Fruit fly (Drosophila melanogaster) whole organism, embryonic: ENCODE data around the gene IKKbeta.
A peak's percentile ranks its signal among the peaks of the same experiment; 100 is the strongest.

Experiments used
- ATbp ChIP-seq: fragments of 200-800 bp; sonication (Bioruptor generic); optimal IDR thresholded peaks from 2 replicates; lab custom pipeline; 2017; ENCODE audit warnings: missing biosample characterization, mild to moderate bottlenecking, missing genetic modification characterization, missing genetic modification reagents
- Aef1 ChIP-seq: fragments of 200-800 bp; sonication (Bioruptor generic); IDR thresholded peaks from 3 replicates; pipeline ENCODE4 v1.3.6; 2022; ENCODE audit warnings: missing biosample characterization, missing genetic modification characterization
- Asciz ChIP-seq: fragments of 200-800 bp; sonication (Bioruptor generic); optimal IDR thresholded peaks from 2 replicates; lab custom pipeline; 2017; ENCODE audit warnings: missing biosample characterization, mild to moderate bottlenecking, missing genetic modification characterization, missing genetic modification reagents
- Atf6 ChIP-seq: fragments of 200-800 bp; sonication (Bioruptor generic); IDR thresholded peaks from 2 replicates; pipeline ENCODE4 v1.3.6; 2022; ENCODE audit warnings: missing biosample characterization, missing genetic modification characterization
- Awh ChIP-seq: fragments of 200-800 bp; sonication (Bioruptor generic); IDR thresholded peaks from 2 replicates; pipeline ENCODE4, ENCODE4 v1.3.6; 2022; ENCODE audit warnings: missing biosample characterization, missing genetic modification characterization
- B-H2 ChIP-seq: fragments of 200-800 bp; sonication (Bioruptor generic); optimal IDR thresholded peaks from 2 replicates; lab custom pipeline; 2018; ENCODE audit warnings: missing biosample characterization, mild to moderate bottlenecking, missing genetic modification characterization
- BtbVII ChIP-seq: fragments of 200-800 bp; sonication (Bioruptor generic); optimal IDR thresholded peaks from 3 replicates; lab custom pipeline; 2017; ENCODE audit warnings: missing biosample characterization, mild to moderate bottlenecking, missing genetic modification characterization
- CG10209 ChIP-seq: fragments of 200-800 bp; sonication (Bioruptor generic); optimal IDR thresholded peaks from 3 replicates; lab custom pipeline; 2017; ENCODE audit warnings: missing biosample characterization, mild to moderate bottlenecking, missing genetic modification characterization, missing genetic modification reagents
- CG10431 ChIP-seq: fragments of 200-800 bp; sonication (Bioruptor generic); optimal IDR thresholded peaks from 3 replicates; lab custom pipeline; 2018; ENCODE audit warnings: missing biosample characterization, mild to moderate bottlenecking, missing genetic modification characterization
- CG11398 ChIP-seq: fragments of 200-800 bp; sonication (Bioruptor generic); optimal IDR thresholded peaks from 2 replicates; lab custom pipeline; 2016; ENCODE audit warnings: missing biosample characterization, missing genetic modification characterization
- CG12219 ChIP-seq: fragments of 200-800 bp; sonication (Bioruptor generic); optimal IDR thresholded peaks from 3 replicates; lab custom pipeline; 2018; ENCODE audit warnings: missing biosample characterization, mild to moderate bottlenecking, missing genetic modification characterization
- CG1603 ChIP-seq: fragments of 200-800 bp; sonication (Bioruptor generic); optimal IDR thresholded peaks from 2 replicates; lab custom pipeline; 2019; ENCODE audit warnings: missing biosample characterization, mild to moderate bottlenecking, missing genetic modification characterization, moderate library complexity
- CG2116 ChIP-seq: fragments of 200-800 bp; sonication (Bioruptor generic); optimal IDR thresholded peaks from 3 replicates; lab custom pipeline; 2018; ENCODE audit warnings: missing biosample characterization, mild to moderate bottlenecking, missing genetic modification characterization
- CG2202 ChIP-seq: fragments of 200-800 bp; sonication (Bioruptor generic); optimal IDR thresholded peaks from 2 replicates; lab custom pipeline; 2018; ENCODE audit warnings: missing biosample characterization, mild to moderate bottlenecking, missing genetic modification characterization
- CG3281 ChIP-seq: fragments of 200-800 bp; sonication (Bioruptor generic); optimal IDR thresholded peaks from 3 replicates; lab custom pipeline; 2017; ENCODE audit warnings: missing biosample characterization, mild to moderate bottlenecking, missing genetic modification characterization
- CG33557 ChIP-seq: fragments of 200-800 bp; sonication (Bioruptor generic); optimal IDR thresholded peaks from 2 replicates; lab custom pipeline; 2019; ENCODE audit warnings: missing biosample characterization, mild to moderate bottlenecking, missing genetic modification characterization, moderate library complexity
- CG3838 ChIP-seq: fragments of 200-800 bp; sonication (Bioruptor generic); optimal IDR thresholded peaks from 3 replicates; lab custom pipeline; 2016; ENCODE audit warnings: missing biosample characterization, missing genetic modification characterization
- CG5180 ChIP-seq: fragments of 200-800 bp; sonication (Bioruptor generic); optimal IDR thresholded peaks from 3 replicates; lab custom pipeline; 2017; ENCODE audit warnings: missing biosample characterization, missing genetic modification characterization, mild to moderate bottlenecking, moderate library complexity, missing genetic modification reagents
- CG5245 ChIP-seq: fragments of 200-800 bp; sonication (Bioruptor generic); optimal IDR thresholded peaks from 3 replicates; lab custom pipeline; 2016; ENCODE audit warnings: missing biosample characterization, missing genetic modification characterization
- CG7963 ChIP-seq: fragments of 200-800 bp; sonication (Bioruptor generic); IDR thresholded peaks from 3 replicates; pipeline ENCODE4 v1.3.6; 2022; ENCODE audit warnings: missing biosample characterization, missing genetic modification characterization; ENCODE audit not compliant: partially characterized antibody
- CG9437 ChIP-seq: fragments of 200-800 bp; sonication (Bioruptor generic); optimal IDR thresholded peaks from 2 replicates; lab custom pipeline; 2018; ENCODE audit warnings: missing biosample characterization, mild to moderate bottlenecking, missing genetic modification characterization
- CG9609 ChIP-seq: fragments of 200-800 bp; sonication (Bioruptor generic); optimal IDR thresholded peaks from 3 replicates; lab custom pipeline; 2016; ENCODE audit warnings: missing biosample characterization, missing genetic modification characterization
- CG9727 ChIP-seq: fragments of 200-800 bp; sonication (Bioruptor generic); optimal IDR thresholded peaks from 3 replicates; lab custom pipeline; 2017; ENCODE audit warnings: missing biosample characterization, mild to moderate bottlenecking, missing genetic modification characterization
- CoRest ChIP-seq: fragments of 200-800 bp; sonication (Bioruptor generic); optimal IDR thresholded peaks from 3 replicates; lab custom pipeline; 2018; ENCODE audit warnings: missing biosample characterization, mild to moderate bottlenecking, missing genetic modification characterization, moderate library complexity
- HHEX ChIP-seq: fragments of 200-800 bp; sonication (Bioruptor generic); optimal IDR thresholded peaks from 3 replicates; lab custom pipeline; 2017; ENCODE audit warnings: missing biosample characterization, mild to moderate bottlenecking, missing genetic modification characterization, missing genetic modification reagents
- Hey ChIP-seq: fragments of 200-800 bp; sonication (Bioruptor generic); optimal IDR thresholded peaks from 3 replicates; lab custom pipeline; 2018; ENCODE audit warnings: missing biosample characterization, mild to moderate bottlenecking, missing genetic modification characterization
- NC2β ChIP-seq: fragments of 200-800 bp; sonication (Bioruptor generic); optimal IDR thresholded peaks from 2 replicates; lab custom pipeline; 2016; ENCODE audit warnings: missing biosample characterization, missing genetic modification characterization
- Nf-YB ChIP-seq: fragments of 200-800 bp; sonication (Bioruptor generic); optimal IDR thresholded peaks from 3 replicates; lab custom pipeline; 2019; ENCODE audit warnings: missing biosample characterization, mild to moderate bottlenecking, missing genetic modification characterization, moderate library complexity
- PHDP ChIP-seq: fragments of 200-800 bp; sonication (Bioruptor generic); optimal IDR thresholded peaks from 3 replicates; lab custom pipeline; 2018; ENCODE audit warnings: missing biosample characterization, mild to moderate bottlenecking, missing genetic modification characterization, moderate library complexity
- ac ChIP-seq: fragments of 200-800 bp; sonication (Bioruptor generic); optimal IDR thresholded peaks from 3 replicates; lab custom pipeline; 2017; ENCODE audit warnings: missing biosample characterization, mild to moderate bottlenecking, missing genetic modification characterization
- bsh ChIP-seq, 2 experiments: fragments of 200-800 bp; sonication (Bioruptor generic); optimal IDR thresholded peaks; 2 replicates each; lab custom pipeline; 2017 to 2018; ENCODE audit warnings: mild to moderate bottlenecking in 2 of 2, missing biosample characterization in 2 of 2, missing genetic modification characterization in 2 of 2, moderate library complexity in 1 of 2
- caup ChIP-seq: fragments of 200-800 bp; sonication (Bioruptor generic); optimal IDR thresholded peaks from 3 replicates; lab custom pipeline; 2017; ENCODE audit warnings: missing biosample characterization, mild to moderate bottlenecking, missing genetic modification characterization, moderate library complexity; ENCODE audit not compliant: severe bottlenecking
- chif ChIP-seq, 2 experiments: fragments of 200-800 bp; sonication (Bioruptor generic); optimal IDR thresholded peaks; 3 replicates each; lab custom pipeline; 2016; ENCODE audit warnings: missing biosample characterization in 2 of 2, missing genetic modification characterization in 2 of 2
- crol ChIP-seq: fragments of 200-800 bp; sonication (Bioruptor generic); IDR thresholded peaks from 2 replicates; pipeline ENCODE4 v1.3.6; 2022; ENCODE audit warnings: missing biosample characterization, missing genetic modification characterization
- crp ChIP-seq, 2 experiments: fragments of 200-800 bp; sonication (Bioruptor generic); optimal IDR thresholded peaks; 2 replicates in 1 of 2; 3 replicates in 1 of 2; lab custom pipeline; 2017; ENCODE audit warnings: missing biosample characterization in 2 of 2, missing genetic modification characterization in 2 of 2, mild to moderate bottlenecking in 1 of 2, moderate library complexity in 1 of 2
- dysf ChIP-seq: fragments of 200-800 bp; sonication (Bioruptor generic); IDR thresholded peaks from 3 replicates; pipeline ENCODE4 v1.3.6; 2022; ENCODE audit warnings: missing biosample characterization, missing genetic modification characterization
- gsb-n ChIP-seq: fragments of 200-800 bp; sonication (Bioruptor generic); optimal IDR thresholded peaks from 3 replicates; lab custom pipeline; 2018; ENCODE audit warnings: missing biosample characterization, mild to moderate bottlenecking, missing genetic modification characterization
- ken ChIP-seq: fragments of 200-800 bp; sonication (Bioruptor generic); IDR thresholded peaks from 3 replicates; pipeline ENCODE4 v1.3.6; 2022; ENCODE audit warnings: missing biosample characterization, missing genetic modification characterization
- kni ChIP-seq: fragments of 200-800 bp; sonication (Bioruptor generic); optimal IDR thresholded peaks from 3 replicates; lab custom pipeline; 2017; ENCODE audit warnings: mild to moderate bottlenecking, missing biosample characterization, missing genetic modification reagents, missing genetic modification characterization
- lilli ChIP-seq: fragments of 200-800 bp; sonication (Bioruptor generic); optimal IDR thresholded peaks from 3 replicates; lab custom pipeline; 2016; ENCODE audit warnings: missing biosample characterization, missing genetic modification characterization
- lov ChIP-seq, 2 experiments: fragments of 200-800 bp in 1 of 2; fragments of >200 bp in 1 of 2; sonication (Bioruptor generic) in 1 of 2; IDR thresholded peaks in 1 of 2; optimal IDR thresholded peaks in 1 of 2; 2 replicates in 1 of 2; 3 replicates in 1 of 2; pipeline versions ENCODE4 v1.3.6 to Lab custom; 2017 to 2022; ENCODE audit warnings: missing biosample characterization in 1 of 2, missing genetic modification characterization in 1 of 2
- pb ChIP-seq: fragments of 200-800 bp; sonication (Bioruptor generic); optimal IDR thresholded peaks from 3 replicates; lab custom pipeline; 2016; ENCODE audit warnings: missing biosample characterization, missing genetic modification characterization
- pros ChIP-seq: fragments of 200-800 bp; sonication (Bioruptor generic); optimal IDR thresholded peaks from 3 replicates; lab custom pipeline; 2019; ENCODE audit warnings: missing biosample characterization, mild to moderate bottlenecking, missing genetic modification characterization, moderate library complexity
- sens ChIP-seq: fragments of 200-800 bp; sonication (Bioruptor generic); peaks from one replicate; lab custom pipeline; 2016; ENCODE audit warnings: missing biosample characterization, missing genetic modification characterization
- sob ChIP-seq: fragments of 200-800 bp; sonication (Bioruptor generic); IDR thresholded peaks from 2 replicates; pipeline ENCODE4 v1.3.6; 2022; ENCODE audit warnings: missing biosample characterization, missing genetic modification characterization
- sr ChIP-seq: fragments of 200-800 bp; sonication (Bioruptor generic); IDR thresholded peaks from 3 replicates; pipeline ENCODE4 v1.3.6; 2022; ENCODE audit warnings: missing biosample characterization, missing genetic modification characterization
- vnd ChIP-seq: fragments of 200-800 bp; sonication (Bioruptor generic); IDR thresholded peaks from 3 replicates; pipeline ENCODE4 v1.3.6; 2022; ENCODE audit warnings: missing biosample characterization, missing genetic modification characterization; ENCODE audit not compliant: partially characterized antibody
- wek ChIP-seq: fragments of 200-800 bp; sonication (Bioruptor generic); optimal IDR thresholded peaks from 3 replicates; lab custom pipeline; 2018; ENCODE audit warnings: missing biosample characterization, mild to moderate bottlenecking, missing genetic modification characterization, moderate library complexity

The IKKbeta gene

DNA sequence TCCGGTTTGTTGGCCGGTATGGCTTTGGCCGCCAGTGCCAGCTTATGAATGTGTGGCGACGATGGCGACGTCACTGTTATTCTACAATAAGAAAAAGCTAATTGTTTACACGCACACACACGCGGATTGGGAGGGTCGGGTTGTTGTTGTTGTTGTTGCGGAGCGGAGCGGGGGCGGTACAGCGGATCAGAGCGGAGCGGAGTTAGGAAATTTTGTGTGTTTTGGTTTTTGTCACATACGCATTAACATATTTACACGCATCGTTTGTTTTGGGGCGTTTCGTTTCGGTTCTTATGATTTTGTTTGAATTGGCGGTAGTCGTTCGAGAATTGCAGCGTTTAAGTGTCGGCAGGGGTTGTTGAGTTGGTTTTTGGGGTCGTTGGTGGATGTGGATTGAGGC is 20.0 kb upstream of the IKKbeta start:
- TF ChIP-seq CG3281 (GFP tag; lab: Kevin White, UChicago) (no peak), dysf (peak; percentile 24; the same call in 1 of the 3 replicates), crol (GFP tag; lab: Robert Waterston, UW) (peak; percentile 86), bsh (GFP tag; optimal IDR thresholded peaks at IDR 0.05; lab: Kevin White, UChicago) (peak in 1 of 2 experiments; percentile 54), crp (GFP tag; optimal IDR thresholded peaks at IDR 0.05; lab: Kevin White, UChicago) (no peak), CG11398 (GFP tag; lab: Kevin White, UChicago) (no peak), CG12219 (GFP tag; lab: Kevin White, UChicago) (peak; percentile 48), ken (no peak), CG9437 (GFP tag; lab: Kevin White, UChicago) (no peak), vnd (GFP tag; lab: Robert Waterston, UW) (0 out of 3 replicates have a peak, but pooled peaks have one; percentile 10), lov (optimal IDR thresholded peaks at IDR 0.05; lab: Kevin White, UChicago) (no peak), lov (GFP tag; IDR thresholded peaks at IDR 0.05; lab: Robert Waterston, UW) (no peak), kni (peak; percentile 94), ac (GFP tag; lab: Kevin White, UChicago) (peak; percentile 12), NC2β (GFP tag; lab: Kevin White, UChicago) (peak; percentile 28), caup (GFP tag; lab: Kevin White, UChicago) (no peak), CG10431 (GFP tag; lab: Kevin White, UChicago) (peak; percentile 22), CG33557 (peak; percentile 40), pros (GFP tag; lab: Kevin White, UChicago) (peak; percentile 37), CG7963 (GFP tag; lab: Robert Waterston, UW) (no peak), Aef1 (GFP tag; lab: Robert Waterston, UW) (0 out of 3 replicates have a peak, but pooled peaks have one; percentile 30), CG2116 (no peak), Hey (tag; lab: Kevin White, UChicago) (peak; percentile 13), HHEX (GFP tag; lab: Kevin White, UChicago) (peak; percentile 52), Atf6 (no peak), sr (GFP tag; lab: Robert Waterston, UW) (peak; percentile 48; the same call in 1 of the 3 replicates), chif (GFP tag; optimal IDR thresholded peaks at IDR 0.05; lab: Kevin White, UChicago) (peak in 1 of 2 experiments; percentile 6), Asciz (GFP tag; lab: Kevin White, UChicago) (peak; percentile 76), CG2202 (tag; lab: Kevin White, UChicago) (peak; percentile 60), BtbVII (peak; percentile 52), wek (GFP tag; lab: Kevin White, UChicago) (peak; percentile 33), ATbp (GFP tag; lab: Kevin White, UChicago) (peak; percentile 83), CG3838 (GFP tag; lab: Kevin White, UChicago) (peak; percentile 3), CoRest (tag; lab: Kevin White, UChicago) (peak; percentile 6), CG1603 (no peak), gsb-n (tag; lab: Kevin White, UChicago) (peak; percentile 68), CG9727 (GFP tag; lab: Kevin White, UChicago) (peak; percentile 53), PHDP (no peak), sob (GFP tag; lab: Robert Waterston, UW) (0 out of 2 replicates have a peak, but pooled peaks have one; percentile 27), CG5180 (GFP tag; lab: Kevin White, UChicago) (peak; percentile 28), lilli (GFP tag; lab: Kevin White, UChicago) (no peak), B-H2 (no peak), CG10209 (GFP tag; lab: Kevin White, UChicago) (peak; percentile 50), Awh (GFP tag; lab: Robert Waterston, UW) (peak; percentile 38; the same call in 1 of the 2 replicates), pb (GFP tag; lab: Kevin White, UChicago) (peak; percentile 9), CG5245 (no peak), sens (peak; percentile 88), CG9609 (GFP tag; lab: Kevin White, UChicago) (no peak), Nf-YB (GFP tag; lab: Kevin White, UChicago) (peak; percentile 25)
